Worm (Caenorhabditis elegans) whole organism, L3 larva: Measurements from ENCODE around the gene clec-75.

Source experiments
- R02D3.7 ChIP-seq: fragments of 150-350 bp; optimal IDR thresholded peaks from 2 replicates; lab custom pipeline; 2014; ENCODE audit warnings: missing biosample characterization, missing genetic modification characterization
- ZK546.5 ChIP-seq: sonication (generic microtip); optimal IDR thresholded peaks from 2 replicates; lab custom pipeline; 2017; ENCODE audit warnings: missing biosample characterization, missing genetic modification characterization
- aly-2 ChIP-seq: fragments of 150-350 bp; optimal IDR thresholded peaks from 2 replicates; lab custom pipeline; 2014; ENCODE audit warnings: missing biosample characterization, missing genetic modification characterization
- ama-1 ChIP-seq: fragments of 150-350 bp; optimal IDR thresholded peaks from 2 replicates; lab custom pipeline; 2018
- elt-2 ChIP-seq: sonication (generic microtip); optimal IDR thresholded peaks from 2 replicates; lab custom pipeline; 2016; ENCODE audit warnings: missing genetic modification reagents, mild to moderate bottlenecking, missing genetic modification characterization, missing compliant biosample characterization
- elt-3 ChIP-seq, 3 experiments: fragments of 150-350 bp in 1 of 3; sonication (generic microtip) in 2 of 3; optimal IDR thresholded peaks; 2 replicates in 2 of 3; 4 replicates in 1 of 3; lab custom pipeline; 2014 to 2017; ENCODE audit warnings: missing biosample characterization in 3 of 3, missing genetic modification characterization in 3 of 3
- nfya-1 ChIP-seq: sonication (generic microtip); optimal IDR thresholded peaks from 2 replicates; lab custom pipeline; 2017; ENCODE audit warnings: missing genetic modification characterization, mild to moderate bottlenecking, missing compliant biosample characterization, antibody characterized with exemption, moderate library complexity; ENCODE audit not compliant: insufficient read depth
- nhr-237 ChIP-seq: fragments of 150-350 bp; optimal IDR thresholded peaks from 2 replicates; lab custom pipeline; 2014; ENCODE audit warnings: missing biosample characterization, missing genetic modification characterization
- nhr-25 ChIP-seq: sonication (generic microtip); optimal IDR thresholded peaks from 2 replicates; lab custom pipeline; 2017; ENCODE audit warnings: missing biosample characterization, missing genetic modification characterization
- nhr-76 ChIP-seq: fragments of 150-350 bp; sonication (generic microtip); optimal IDR thresholded peaks from 5 replicates; lab custom pipeline; 2014; ENCODE audit warnings: missing biosample characterization, missing genetic modification characterization
- unc-62 ChIP-seq: fragments of 150-350 bp; sonication (generic microtip); optimal IDR thresholded peaks from 4 replicates; lab custom pipeline; 2014; ENCODE audit warnings: missing biosample characterization, missing genetic modification reagents, missing genetic modification characterization
- ztf-11 ChIP-seq: fragments of 150-350 bp; optimal IDR thresholded peaks from 2 replicates; lab custom pipeline; 2014; ENCODE audit warnings: missing biosample characterization, missing genetic modification characterization

ce11 chrIV:3988132-3988531 is 27.6 kb downstream of the clec-75 start:
- TF ChIP-seq elt-2 (tag; lab: Kevin White, UChicago) (no peak), nhr-25 (tag; lab: Kevin White, UChicago) (no peak), R02D3.7 (no peak), aly-2 (tag; lab: Kevin White, UChicago) (no peak), nhr-237 (tag; lab: Kevin White, UChicago) (no peak), ZK546.5 (tag; lab: Kevin White, UChicago) (no peak), ztf-11 (tag; lab: Kevin White, UChicago) (no peak), nhr-76 (tag; lab: Kevin White, UChicago) (no peak), unc-62 (GFP tag; lab: Kevin White, UChicago) (no peak), elt-3 (tag; optimal IDR thresholded peaks at IDR 0.05; lab: Kevin White, UChicago) (no peak), ama-1 (no peak), nfya-1 (tag; lab: Kevin White, UChicago) (no peak)
